Fruit fly (Drosophila melanogaster) whole organism, embryonic: ENCODE results near the gene Ilp6.

Experiments used
- Ada2b ChIP-seq: fragments of 200-800 bp; sonication (Bioruptor generic); IDR thresholded peaks from 2 replicates; pipeline ENCODE4 v1.3.6; 2022; ENCODE audit warnings: missing biosample characterization, missing genetic modification characterization
- Antp ChIP-seq: fragments of 200-800 bp; sonication (Bioruptor generic); optimal IDR thresholded peaks from 3 replicates; lab custom pipeline; 2016; ENCODE audit warnings: missing biosample characterization, missing genetic modification characterization
- CG10543 ChIP-seq: fragments of 200-800 bp; sonication (Bioruptor generic); optimal IDR thresholded peaks from 3 replicates; lab custom pipeline; 2017; ENCODE audit warnings: missing biosample characterization, mild to moderate bottlenecking, missing genetic modification characterization, moderate library complexity
- CG11456 ChIP-seq: fragments of 200-800 bp; sonication (Bioruptor generic); IDR thresholded peaks from 3 replicates; pipeline ENCODE4 v1.3.6; 2022; ENCODE audit warnings: missing biosample characterization, missing genetic modification characterization
- CG14965 ChIP-seq: fragments of 200-800 bp; sonication (Bioruptor generic); optimal IDR thresholded peaks from 2 replicates; lab custom pipeline; 2016; ENCODE audit warnings: missing biosample characterization, missing genetic modification characterization, borderline replicate concordance
- CG15479 ChIP-seq: fragments of 200-800 bp; sonication (Bioruptor generic); optimal IDR thresholded peaks from 3 replicates; lab custom pipeline; 2019; ENCODE audit warnings: missing biosample characterization, mild to moderate bottlenecking, missing genetic modification characterization, moderate library complexity
- CG1603 ChIP-seq: fragments of 200-800 bp; sonication (Bioruptor generic); optimal IDR thresholded peaks from 2 replicates; lab custom pipeline; 2019; ENCODE audit warnings: missing biosample characterization, mild to moderate bottlenecking, missing genetic modification characterization, moderate library complexity
- CG18011 ChIP-seq: fragments of 200-800 bp; sonication (Bioruptor generic); optimal IDR thresholded peaks from 2 replicates; lab custom pipeline; 2017; ENCODE audit warnings: missing biosample characterization, missing genetic modification characterization, mild to moderate bottlenecking, moderate library complexity, missing genotype
- CG2129 ChIP-seq: fragments of 200-800 bp; sonication (Bioruptor generic); IDR thresholded peaks from 2 replicates; pipeline ENCODE4 v1.3.6; 2022; ENCODE audit warnings: missing biosample characterization, missing genetic modification characterization; ENCODE audit not compliant: partially characterized antibody
- CG2712 ChIP-seq: fragments of 200-800 bp; optimal IDR thresholded peaks from 3 replicates; lab custom pipeline; 2019; ENCODE audit warnings: missing biosample characterization, mild to moderate bottlenecking, missing genetic modification characterization, moderate library complexity
- CG3847 ChIP-seq: fragments of 200-800 bp; sonication (Bioruptor generic); IDR thresholded peaks from 2 replicates; pipeline ENCODE4 v1.3.6; 2022; ENCODE audit warnings: missing biosample characterization, missing genetic modification characterization
- CG4617 ChIP-seq: fragments of 200-800 bp; sonication (Bioruptor generic); optimal IDR thresholded peaks from 3 replicates; lab custom pipeline; 2016; ENCODE audit warnings: missing biosample characterization, missing genetic modification characterization, borderline replicate concordance
- CG4730 ChIP-seq: fragments of 200-800 bp; sonication (Bioruptor generic); IDR thresholded peaks from 2 replicates; pipeline ENCODE4 v1.3.6; 2022; ENCODE audit warnings: missing biosample characterization, missing genetic modification characterization
- CG6683 ChIP-seq: fragments of 200-800 bp; sonication (Bioruptor generic); optimal IDR thresholded peaks from 2 replicates; lab custom pipeline; 2017; ENCODE audit warnings: missing biosample characterization, mild to moderate bottlenecking, missing genetic modification characterization, missing genetic modification reagents
- CG7271 ChIP-seq: fragments of 200-800 bp; sonication (Bioruptor generic); optimal IDR thresholded peaks from 2 replicates; lab custom pipeline; 2018; ENCODE audit warnings: missing biosample characterization, mild to moderate bottlenecking, missing genetic modification characterization, moderate library complexity
- CG7556 ChIP-seq: fragments of 200-800 bp; sonication (Bioruptor generic); optimal IDR thresholded peaks from 2 replicates; lab custom pipeline; 2017; ENCODE audit warnings: missing biosample characterization, mild to moderate bottlenecking, missing genetic modification characterization
- CG8388 ChIP-seq: fragments of 200-800 bp; sonication (Bioruptor generic); optimal IDR thresholded peaks from 2 replicates; lab custom pipeline; 2019; ENCODE audit warnings: missing biosample characterization, mild to moderate bottlenecking, missing genetic modification characterization, moderate library complexity
- CG9932 ChIP-seq: fragments of 200-800 bp; sonication (Bioruptor generic); IDR thresholded peaks from 2 replicates; pipeline ENCODE4 v1.3.6; 2022; ENCODE audit warnings: missing biosample characterization, missing genetic modification characterization
- CkIIα-i1 ChIP-seq: fragments of 200-800 bp; sonication (Bioruptor generic); IDR thresholded peaks from 2 replicates; pipeline ENCODE4 v1.3.6; 2022; ENCODE audit warnings: missing biosample characterization, missing genetic modification characterization
- Dek ChIP-seq: fragments of 200-800 bp; sonication (Bioruptor generic); optimal IDR thresholded peaks from 3 replicates; lab custom pipeline; 2019; ENCODE audit warnings: missing biosample characterization, mild to moderate bottlenecking, missing genetic modification characterization, moderate library complexity
- Fer1 ChIP-seq: fragments of 200-800 bp; sonication (Bioruptor generic); optimal IDR thresholded peaks from 2 replicates; lab custom pipeline; 2017; ENCODE audit warnings: missing biosample characterization, mild to moderate bottlenecking, missing genetic modification characterization
- Hand ChIP-seq: fragments of 200-800 bp; sonication (Bioruptor generic); optimal IDR thresholded peaks from 2 replicates; lab custom pipeline; 2017; ENCODE audit warnings: mild to moderate bottlenecking, missing biosample characterization, missing genetic modification reagents, missing genetic modification characterization
- Hr78 ChIP-seq, 2 experiments: fragments of 200-800 bp in 1 of 2; fragments of >200 bp in 1 of 2; sonication (Bioruptor generic) in 1 of 2; optimal IDR thresholded peaks; 2 replicates each; lab custom pipeline; 2017 to 2019; ENCODE audit warnings: missing biosample characterization in 2 of 2, missing genetic modification characterization in 2 of 2, mild to moderate bottlenecking in 1 of 2, moderate library complexity in 1 of 2
- Hsf ChIP-seq: fragments of 200-800 bp; sonication (Bioruptor generic); optimal IDR thresholded peaks from 3 replicates; lab custom pipeline; 2016; ENCODE audit warnings: missing biosample characterization, missing genetic modification characterization
- Jarid2 ChIP-seq: fragments of 200-800 bp; sonication (Bioruptor generic); optimal IDR thresholded peaks from 3 replicates; lab custom pipeline; 2017; ENCODE audit warnings: mild to moderate bottlenecking, missing biosample characterization, missing genetic modification reagents, missing genetic modification characterization
- MBD-R2 ChIP-seq: fragments of 200-800 bp; sonication (Bioruptor generic); IDR thresholded peaks from 2 replicates; pipeline ENCODE4 v1.3.6; 2022; ENCODE audit warnings: missing biosample characterization, missing genetic modification characterization
- MTF-1 ChIP-seq: fragments of 200-800 bp; sonication (Bioruptor generic); optimal IDR thresholded peaks from 2 replicates; lab custom pipeline; 2018; ENCODE audit warnings: missing biosample characterization, mild to moderate bottlenecking, missing genetic modification characterization, borderline replicate concordance
- Mad ChIP-seq: fragments of 200-800 bp; sonication (Bioruptor generic); optimal IDR thresholded peaks from 2 replicates; lab custom pipeline; 2016; ENCODE audit warnings: missing biosample characterization, missing genetic modification characterization
- Mrtf ChIP-seq: fragments of 200-800 bp; sonication (Bioruptor generic); IDR thresholded peaks from 3 replicates; pipeline ENCODE4 v1.3.6; 2022; ENCODE audit warnings: missing biosample characterization, missing genetic modification characterization
- NC2β ChIP-seq: fragments of 200-800 bp; sonication (Bioruptor generic); optimal IDR thresholded peaks from 2 replicates; lab custom pipeline; 2016; ENCODE audit warnings: missing biosample characterization, missing genetic modification characterization
- Sox102F ChIP-seq: fragments of 200-800 bp; sonication (Bioruptor generic); optimal IDR thresholded peaks from 2 replicates; lab custom pipeline; 2018; ENCODE audit warnings: missing biosample characterization, mild to moderate bottlenecking, missing genetic modification characterization, moderate library complexity
- ap ChIP-seq: fragments of 200-800 bp; sonication (Bioruptor generic); IDR thresholded peaks from 2 replicates; pipeline ENCODE4 v1.3.6; 2022; ENCODE audit warnings: missing biosample characterization, missing genetic modification characterization
- bcd ChIP-seq: fragments of 200-800 bp; sonication (Bioruptor generic); optimal IDR thresholded peaks from 2 replicates; lab custom pipeline; 2017; ENCODE audit warnings: missing biosample characterization, mild to moderate bottlenecking, missing genetic modification characterization
- bowl ChIP-seq: fragments of 200-800 bp; sonication (Bioruptor generic); IDR thresholded peaks from 2 replicates; pipeline ENCODE4 v1.3.6; 2022; ENCODE audit warnings: missing biosample characterization, missing genetic modification characterization
- cas ChIP-seq: fragments of 200-800 bp; sonication (Bioruptor generic); IDR thresholded peaks from 2 replicates; pipeline ENCODE4 v1.3.6; 2022; ENCODE audit warnings: missing biosample characterization, missing genetic modification characterization
- chm ChIP-seq: fragments of 200-800 bp; sonication (Bioruptor generic); IDR thresholded peaks from 2 replicates; pipeline ENCODE4 v1.3.6; 2022; ENCODE audit warnings: missing biosample characterization, missing genetic modification characterization
- dmrt99B ChIP-seq: fragments of 200-800 bp; sonication (Bioruptor generic); optimal IDR thresholded peaks from 2 replicates; lab custom pipeline; 2018; ENCODE audit warnings: missing biosample characterization, mild to moderate bottlenecking, missing genetic modification characterization, moderate library complexity
- gcm ChIP-seq: fragments of 200-800 bp; sonication (Bioruptor generic); optimal IDR thresholded peaks from 2 replicates; lab custom pipeline; 2019; ENCODE audit warnings: missing biosample characterization, mild to moderate bottlenecking, missing genetic modification characterization, moderate library complexity
- gem ChIP-seq: fragments of 200-800 bp; sonication (Bioruptor generic); optimal IDR thresholded peaks from 2 replicates; lab custom pipeline; 2019; ENCODE audit warnings: missing biosample characterization, mild to moderate bottlenecking, missing genetic modification characterization, moderate library complexity
- gfzf ChIP-seq: fragments of 200-800 bp; sonication (Bioruptor generic); optimal IDR thresholded peaks from 2 replicates; lab custom pipeline; 2016; ENCODE audit warnings: missing biosample characterization, mild to moderate bottlenecking, missing genetic modification characterization, moderate library complexity
- h ChIP-seq: fragments of >200 bp; optimal IDR thresholded peaks from 2 replicates; lab custom pipeline; 2017
- hkb ChIP-seq, 2 experiments: fragments of 200-800 bp in 1 of 2; fragments of >200 bp in 1 of 2; sonication (Bioruptor generic) in 1 of 2; IDR thresholded peaks in 1 of 2; optimal IDR thresholded peaks in 1 of 2; 2 replicates each; pipeline versions ENCODE4 v1.3.6 to Lab custom; 2017 to 2022; ENCODE audit warnings: missing biosample characterization in 1 of 2, missing genetic modification characterization in 1 of 2
- insv ChIP-seq, 2 experiments: fragments of 200-800 bp; sonication (Bioruptor generic); optimal IDR thresholded peaks; 3 replicates each; lab custom pipeline; 2016 to 2018; ENCODE audit warnings: missing biosample characterization in 2 of 2, missing genetic modification characterization in 2 of 2
- kah ChIP-seq: fragments of 200-800 bp; sonication (Bioruptor generic); optimal IDR thresholded peaks from 2 replicates; lab custom pipeline; 2018; ENCODE audit warnings: missing biosample characterization, mild to moderate bottlenecking, missing genetic modification characterization
- org-1 ChIP-seq: fragments of 200-800 bp; sonication (Bioruptor generic); optimal IDR thresholded peaks from 2 replicates; lab custom pipeline; 2017; ENCODE audit warnings: missing biosample characterization, missing genetic modification characterization
- seq ChIP-seq: fragments of 200-800 bp; sonication (Bioruptor generic); IDR thresholded peaks from 2 replicates; pipeline ENCODE4 v1.3.6; 2022; ENCODE audit warnings: missing biosample characterization, missing genetic modification characterization
- slbo ChIP-seq: fragments of 200-800 bp; sonication (Bioruptor generic); IDR thresholded peaks from 2 replicates; pipeline ENCODE4 v1.3.6; 2022; ENCODE audit warnings: missing biosample characterization, missing genetic modification characterization
- toy ChIP-seq: fragments of 200-800 bp; sonication (Bioruptor generic); IDR thresholded peaks from 2 replicates; pipeline ENCODE4 v1.3.6; 2022; ENCODE audit warnings: missing biosample characterization, missing genetic modification characterization
- unc-4 ChIP-seq: fragments of 200-800 bp; sonication (Bioruptor generic); IDR thresholded peaks from 2 replicates; pipeline ENCODE4 v1.3.6; 2022; ENCODE audit warnings: missing biosample characterization, missing genetic modification characterization; ENCODE audit not compliant: partially characterized antibody

Gene Ilp6

dm6 chrX:2340009-2340733, 5.7 kb upstream of the Ilp6 start (continued):
- TF ChIP-seq CG9932 (GFP tag; lab: Robert Waterston, UW), result peak; percentile 28; the same call in 1 of the 2 replicates
- no peak for TF ChIP-seq CG18011 (GFP tag; lab: Kevin White, UChicago)
- TF ChIP-seq CG7271 (tag; lab: Kevin White, UChicago), result no peak
- TF ChIP-seq unc-4, result peak; percentile 58
- no peak for TF ChIP-seq MTF-1 (GFP tag; lab: Kevin White, UChicago)
- TF ChIP-seq CG3847 (GFP tag; lab: Robert Waterston, UW), result peak; percentile 40; the same call in 1 of the 2 replicates
- TF ChIP-seq CG15479, result no peak
- TF ChIP-seq h (lab: Kevin White, UChicago), result no peak
- no peak for TF ChIP-seq chm (GFP tag; lab: Robert Waterston, UW)
- TF ChIP-seq CG14965, result peak; percentile 76
- peak; percentile 78 for TF ChIP-seq hkb (optimal IDR thresholded peaks at IDR 0.05; lab: Kevin White, UChicago)
- TF ChIP-seq hkb (GFP tag; IDR thresholded peaks at IDR 0.05; lab: Robert Waterston, UW), result no peak
- TF ChIP-seq toy (GFP tag; lab: Robert Waterston, UW), result no peak
- no peak for TF ChIP-seq Dek (tag; lab: Kevin White, UChicago)
- TF ChIP-seq CkIIα-i1 (GFP tag; lab: Robert Waterston, UW), result no peak
- no peak for TF ChIP-seq Antp (GFP tag; lab: Kevin White, UChicago)
- no peak for TF ChIP-seq CG4730 (GFP tag; lab: Robert Waterston, UW)
- no peak for TF ChIP-seq CG6683 (GFP tag; lab: Kevin White, UChicago)
- no peak for TF ChIP-seq slbo (GFP tag; lab: Robert Waterston, UW)
- no peak for TF ChIP-seq Hsf (GFP tag; lab: Kevin White, UChicago)
- no peak for TF ChIP-seq Sox102F (GFP tag; lab: Kevin White, UChicago)
- no peak for TF ChIP-seq NC2β (GFP tag; lab: Kevin White, UChicago)
- TF ChIP-seq Ada2b (GFP tag; lab: Robert Waterston, UW), result no peak
- no peak for TF ChIP-seq dmrt99B (tag; lab: Kevin White, UChicago)
- TF ChIP-seq CG7556 (GFP tag; lab: Kevin White, UChicago), result no peak
- TF ChIP-seq kah (GFP tag; lab: Kevin White, UChicago), result no peak
- no peak for TF ChIP-seq org-1 (GFP tag; lab: Kevin White, UChicago)
- peak; percentile 38 for TF ChIP-seq CG2712
- TF ChIP-seq gcm, result no peak
- no peak for TF ChIP-seq Hand (GFP tag; lab: Kevin White, UChicago)
- peak in 1 of 2 experiments; percentile 32 for TF ChIP-seq insv (GFP tag; optimal IDR thresholded peaks at IDR 0.05; lab: Kevin White, UChicago)
- no peak for TF ChIP-seq bcd (GFP tag; lab: Kevin White, UChicago)
- TF ChIP-seq CG4617, result peak; percentile 43
- TF ChIP-seq MBD-R2, result peak; percentile 38; the same call in 1 of the 2 replicates
- TF ChIP-seq seq (GFP tag; lab: Robert Waterston, UW), result no peak
- no peak for TF ChIP-seq Mad (GFP tag; lab: Kevin White, UChicago)
- TF ChIP-seq cas, result no peak
- no peak for TF ChIP-seq ap (GFP tag; lab: Robert Waterston, UW)
- peak; percentile 72 for TF ChIP-seq CG1603
- TF ChIP-seq gem, result no peak
- TF ChIP-seq Hr78 (GFP tag; optimal IDR thresholded peaks at IDR 0.05; lab: Kevin White, UChicago), result no peak
- no peak for TF ChIP-seq Fer1 (GFP tag; lab: Kevin White, UChicago)
- TF ChIP-seq CG8388 (GFP tag; lab: Kevin White, UChicago), result no peak
- TF ChIP-seq CG2129 (GFP tag; lab: Robert Waterston, UW), result no peak
- TF ChIP-seq bowl (GFP tag; lab: Robert Waterston, UW), result no peak
- no peak for TF ChIP-seq Jarid2 (GFP tag; lab: Kevin White, UChicago)
- peak; percentile 54 for TF ChIP-seq gfzf (GFP tag; lab: Kevin White, UChicago)
- peak; percentile 2 for TF ChIP-seq CG10543 (GFP tag; lab: Kevin White, UChicago)
- no peak for TF ChIP-seq Mrtf
- no peak for TF ChIP-seq CG11456 (GFP tag; lab: Robert Waterston, UW)
